Fruit fly (Drosophila melanogaster): ENCODE data around the gene Ho.

The Ho gene

DNA sequence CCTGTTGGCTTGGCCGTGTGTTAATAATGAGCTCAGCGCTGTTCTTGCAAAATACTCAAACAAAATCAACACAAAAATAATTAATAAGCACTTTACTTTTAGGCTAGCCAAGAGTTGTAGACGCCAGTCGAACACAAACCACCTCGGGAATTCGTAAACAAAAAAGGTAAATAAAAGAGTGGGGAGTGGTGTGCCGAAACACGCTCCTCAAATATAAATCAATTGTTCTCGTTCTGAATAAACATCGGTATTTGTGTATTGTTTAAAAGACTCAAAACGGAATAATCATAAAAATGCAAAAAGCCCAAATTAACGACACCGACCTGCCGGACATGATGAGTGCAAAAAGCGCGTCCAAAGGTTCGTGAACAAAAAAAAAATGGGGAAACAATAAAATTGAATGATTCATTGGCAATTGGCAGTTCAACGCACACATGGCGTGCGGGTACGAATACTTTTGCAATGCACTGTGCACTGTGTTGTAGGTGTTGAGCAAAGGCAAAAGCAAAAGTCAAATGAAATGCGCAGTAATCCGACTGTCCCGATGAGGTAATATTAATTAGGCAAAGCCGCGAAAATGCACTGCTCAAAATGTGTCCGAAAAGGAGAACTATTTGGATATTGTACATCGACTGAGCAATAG is 39.5 kb upstream of the Ho start (continued):
- TF ChIP-seq Mio (GFP tag; optimal IDR thresholded peaks at IDR 0.05) (no peak), N (GFP tag; optimal IDR thresholded peaks at IDR 0.05) (no peak)

DNA sequence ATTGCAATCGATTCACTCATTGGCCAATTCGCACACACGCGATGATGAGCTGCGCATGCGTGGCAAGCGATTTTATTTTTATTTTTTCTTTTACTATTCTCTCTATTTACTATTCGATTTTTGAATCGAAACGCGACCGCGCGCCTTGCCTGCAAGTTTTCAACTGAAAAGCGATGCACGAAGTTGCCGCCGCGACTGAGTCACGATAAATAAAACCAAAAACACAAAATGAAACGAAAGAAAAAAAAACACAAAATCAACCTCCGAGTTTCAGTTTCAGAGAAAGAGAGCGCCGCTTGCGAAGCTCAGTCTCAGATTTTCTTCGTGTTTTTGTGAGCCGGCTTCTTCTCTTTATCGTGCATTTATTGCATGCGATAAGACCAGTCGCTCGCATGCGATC is 32.7 kb upstream of the Ho start:
- peak in 1 of 2 experiments; percentile 8 for TF ChIP-seq dl (GFP tag; optimal IDR thresholded peaks at IDR 0.05; ENCODE audit: insufficient read depth in 1 of 2, partially characterized antibody in 2 of 2)
- TF ChIP-seq N (GFP tag; optimal IDR thresholded peaks at IDR 0.05): no peak

DNA sequence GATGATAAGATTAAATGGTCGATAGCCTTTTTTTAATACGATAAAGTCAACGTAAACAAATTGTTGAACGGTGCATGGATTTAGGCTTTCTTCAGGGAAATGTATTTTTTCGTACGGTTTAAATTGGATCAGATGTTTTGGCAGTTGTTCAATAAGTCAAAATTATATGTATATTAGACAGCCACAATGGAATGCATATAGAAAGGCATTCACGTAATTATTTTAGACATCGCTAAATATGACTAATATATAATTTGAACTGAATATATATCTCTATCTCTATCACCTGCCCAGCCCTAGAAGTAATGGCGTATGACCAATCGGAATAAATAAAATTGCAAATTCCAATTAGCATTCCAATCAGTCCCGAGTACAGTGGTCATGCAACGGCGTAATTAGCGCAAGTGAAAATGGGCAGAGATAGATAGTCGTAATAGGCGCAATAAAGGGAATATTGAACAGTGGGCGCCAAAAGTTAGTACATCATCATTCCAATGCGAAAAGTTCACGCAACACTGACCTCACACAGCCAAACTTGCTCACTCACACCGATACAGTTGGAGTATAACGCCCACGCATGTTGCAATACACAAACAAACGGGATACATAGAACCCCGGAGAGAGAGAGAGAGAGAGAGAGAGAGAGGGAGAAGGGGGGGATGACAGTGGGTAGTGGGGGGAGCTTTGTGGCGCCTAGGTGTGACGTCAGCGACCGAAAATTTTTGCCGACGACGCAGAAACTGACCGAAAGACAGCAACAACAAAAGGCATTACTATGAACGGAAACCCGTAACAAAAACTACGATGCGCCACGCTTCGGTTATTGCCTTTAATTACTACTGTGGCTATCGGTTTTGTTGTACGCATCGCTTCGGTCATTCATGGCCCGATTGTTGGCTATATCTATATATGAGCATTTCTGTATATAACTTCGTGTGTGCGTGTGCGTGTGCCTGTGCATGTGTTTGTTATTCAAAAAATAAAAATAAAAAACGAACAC is 30.9 kb upstream of the Ho start:
- no peak for TF ChIP-seq br (GFP tag; optimal IDR thresholded peaks at IDR 0.05)
- peak; percentile 13 for TF ChIP-seq sage (GFP tag; optimal IDR thresholded peaks at IDR 0.05)
- TF ChIP-seq tai (GFP tag; optimal IDR thresholded peaks at IDR 0.05): peak; percentile 22
- TF ChIP-seq Myc (optimal IDR thresholded peaks at IDR 0.05): no peak
- no peak for TF ChIP-seq dmrt93B (GFP tag; optimal IDR thresholded peaks at IDR 0.05)
- no peak for TF ChIP-seq Abd-B (GFP tag; optimal IDR thresholded peaks at IDR 0.05)

DNA sequence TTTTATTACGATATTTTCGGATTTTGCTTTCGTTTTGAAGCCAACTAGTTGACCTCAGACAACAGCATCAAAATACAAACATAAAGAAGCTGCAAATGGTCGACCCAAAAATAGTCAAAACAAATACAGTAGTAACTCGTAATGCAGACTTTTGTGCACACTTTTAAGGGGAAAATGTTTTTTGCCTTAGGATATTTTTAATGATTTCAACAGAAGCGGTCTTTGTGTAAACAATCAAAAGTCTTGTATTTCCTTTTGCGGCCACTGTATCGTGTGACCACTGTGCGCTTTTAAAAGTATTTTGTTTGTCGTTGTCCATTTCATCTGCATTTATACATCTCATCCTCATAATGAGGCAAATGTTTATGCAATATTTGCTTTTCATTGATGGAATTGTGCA is 30.1 kb upstream of the Ho start:
- TF ChIP-seq HLH106 (tag; optimal IDR thresholded peaks at IDR 0.05) (peak; percentile 86), Abd-B (GFP tag; optimal IDR thresholded peaks at IDR 0.05) (no peak), fru (GFP tag; optimal IDR thresholded peaks at IDR 0.05) (peak; percentile 79), rgr (GFP tag; optimal IDR thresholded peaks at IDR 0.05) (peak; percentile 88), OdsH (GFP tag; optimal IDR thresholded peaks at IDR 0.05) (peak; percentile 87), N (GFP tag; optimal IDR thresholded peaks at IDR 0.05) (no peak), dmrt93B (GFP tag; optimal IDR thresholded peaks at IDR 0.05) (peak; percentile 73), Hr83 (GFP tag; optimal IDR thresholded peaks at IDR 0.05; ENCODE audit: poor library complexity, severe bottlenecking) (peak; percentile 65), Vsx2 (GFP tag; optimal IDR thresholded peaks at IDR 0.05; ENCODE audit: partially characterized antibody) (no peak), foxo (GFP tag; optimal IDR thresholded peaks at IDR 0.05) (peak; percentile 56 to 90), woc (GFP tag; optimal IDR thresholded peaks at IDR 0.05) (peak; percentile 62), CG9705 (GFP tag; optimal IDR thresholded peaks at IDR 0.05) (peak; percentile 63), Mio (GFP tag; optimal IDR thresholded peaks at IDR 0.05) (no peak), Hr78 (GFP tag; optimal IDR thresholded peaks at IDR 0.05) (no peak), Rel (GFP tag; optimal IDR thresholded peaks at IDR 0.05) (peak; percentile 58), Rel (tag; optimal IDR thresholded peaks at IDR 0.05) (no peak), br (GFP tag; optimal IDR thresholded peaks at IDR 0.05) (peak; percentile 88), Dif (GFP tag; optimal IDR thresholded peaks at IDR 0.05; ENCODE audit: partially characterized antibody) (no peak), brk (GFP tag; optimal IDR thresholded peaks at IDR 0.05) (peak; percentile 55), Jra (GFP tag; optimal IDR thresholded peaks at IDR 0.05) (peak; percentile 74), Sp1 (GFP tag; optimal IDR thresholded peaks at IDR 0.05) (peak; percentile 79), usp (GFP tag; optimal IDR thresholded peaks at IDR 0.05) (no peak), pan (optimal IDR thresholded peaks at IDR 0.05) (no peak), CG32264 (GFP tag; optimal IDR thresholded peaks at IDR 0.05) (peak; percentile 29), CrebA (GFP tag; optimal IDR thresholded peaks at IDR 0.05; ENCODE audit: borderline replicate concordance) (no peak), psq (GFP tag; optimal IDR thresholded peaks at IDR 0.05) (peak; percentile 71), sage (GFP tag; optimal IDR thresholded peaks at IDR 0.05) (peak; percentile 52), GATAd (GFP tag; optimal IDR thresholded peaks at IDR 0.05) (peak; percentile 15), sv (GFP tag; optimal IDR thresholded peaks at IDR 0.05) (peak; percentile 98), dsf (GFP tag; optimal IDR thresholded peaks at IDR 0.05; ENCODE audit: borderline replicate concordance) (peak; percentile 31), Myc (optimal IDR thresholded peaks at IDR 0.05) (no peak), ey (GFP tag; optimal IDR thresholded peaks at IDR 0.05) (peak; percentile 88), tai (GFP tag; optimal IDR thresholded peaks at IDR 0.05) (peak; percentile 88), lola (GFP tag; optimal IDR thresholded peaks at IDR 0.05) (no peak), dl (GFP tag; optimal IDR thresholded peaks at IDR 0.05; ENCODE audit: insufficient read depth in 1 of 2, partially characterized antibody in 2 of 2) (no peak), Hnf4 (GFP tag; optimal IDR thresholded peaks at IDR 0.05) (peak; percentile 90), Dfd (GFP tag; optimal IDR thresholded peaks at IDR 0.05) (no peak), jim (GFP tag; optimal IDR thresholded peaks at IDR 0.05) (no peak), h (GFP tag; optimal IDR thresholded peaks at IDR 0.05) (peak; percentile 88)

Measured in whole organism, wandering third instar larva.